Worm (Caenorhabditis elegans): ENCODE measurements around the gene snet-1.

The snet-1 gene

ce11 chrX:3686420-3686819, 17.7 kb upstream of the snet-1 start:
- TF ChIP-seq W03F9.2 (tag; optimal IDR thresholded peaks at IDR 0.05) = no peak
- no peak for TF ChIP-seq him-1 (tag; optimal IDR thresholded peaks at IDR 0.05)
- TF ChIP-seq dao-5 (tag; optimal IDR thresholded peaks at IDR 0.05) = no peak

ce11 chrX:3683060-3683459, 14.3 kb upstream of the snet-1 start:
- no peak for TF ChIP-seq dao-5 (tag; optimal IDR thresholded peaks at IDR 0.05)
- TF ChIP-seq W03F9.2 (tag; optimal IDR thresholded peaks at IDR 0.05) = no peak
- no peak for TF ChIP-seq him-1 (tag; optimal IDR thresholded peaks at IDR 0.05)

- TF ChIP-seq W03F9.2 (tag; optimal IDR thresholded peaks at IDR 0.05) = no peak
- TF ChIP-seq him-1 (tag; optimal IDR thresholded peaks at IDR 0.05) = no peak
- no peak for TF ChIP-seq dao-5 (tag; optimal IDR thresholded peaks at IDR 0.05)
These were observed 11.9 kb upstream of the snet-1 start, which contains the start of gene tsp-17 for ce11 chrX:3680544-3681214. Gene tsp-17 (plus strand): TSS chrX:3681164.

- no peak for TF ChIP-seq W03F9.2 (tag; optimal IDR thresholded peaks at IDR 0.05)
- no peak for TF ChIP-seq dao-5 (tag; optimal IDR thresholded peaks at IDR 0.05)
- no peak for TF ChIP-seq him-1 (tag; optimal IDR thresholded peaks at IDR 0.05)
These were observed 9.9 kb upstream of the snet-1 start, which contains the start of gene tag-52 for ce11 chrX:3678507-3679175. Gene tag-52 (minus strand): TSS chrX:3678557.

- TF ChIP-seq him-1 (tag; optimal IDR thresholded peaks at IDR 0.05) = no peak
- no peak for TF ChIP-seq W03F9.2 (tag; optimal IDR thresholded peaks at IDR 0.05)
- no peak for TF ChIP-seq dao-5 (tag; optimal IDR thresholded peaks at IDR 0.05)
These were observed 4.9 kb upstream of the snet-1 start, which contains the start of gene ceh-63 for ce11 chrX:3673584-3674108. Gene ceh-63 (minus strand): TSS chrX:3674058.

- TF ChIP-seq him-1 (tag; optimal IDR thresholded peaks at IDR 0.05) = no peak
- no peak for TF ChIP-seq W03F9.2 (tag; optimal IDR thresholded peaks at IDR 0.05)
- TF ChIP-seq dao-5 (tag; optimal IDR thresholded peaks at IDR 0.05) = no peak
These were observed 3.3 kb upstream of the snet-1 start, which contains the start of gene C02F12.5 for ce11 chrX:3671998-3672397. Gene C02F12.5 (minus strand): TSS chrX:3672098.

ce11 chrX:3659192-3659591, 9.6 kb downstream of the snet-1 start, which contains the start of gene R11G1.1:
Gene R11G1.1 (plus strand): TSS chrX:3659492.
- TF ChIP-seq W03F9.2 (tag; optimal IDR thresholded peaks at IDR 0.05) (no peak), dao-5 (tag; optimal IDR thresholded peaks at IDR 0.05) (no peak)

- TF ChIP-seq him-1 (tag; optimal IDR thresholded peaks at IDR 0.05) = no peak
- no peak for TF ChIP-seq W03F9.2 (tag; optimal IDR thresholded peaks at IDR 0.05)
- TF ChIP-seq dao-5 (tag; optimal IDR thresholded peaks at IDR 0.05) = no peak
These were observed 12.8 kb downstream of the snet-1 start, which contains the start of gene R11G1.7 for ce11 chrX:3655972-3656371. Gene R11G1.7 (plus strand): TSS chrX:3656272.

- TF ChIP-seq W03F9.2 (tag; optimal IDR thresholded peaks at IDR 0.05) (no peak), him-1 (tag; optimal IDR thresholded peaks at IDR 0.05) (no peak), dao-5 (tag; optimal IDR thresholded peaks at IDR 0.05) (no peak)
These were observed 14.1 kb downstream of the snet-1 start, which contains the start of gene R11G1.11 for ce11 chrX:3654623-3655022. Gene R11G1.11 (plus strand): TSS chrX:3654923.

ce11 chrX:3650100-3650809, 18.5 kb downstream of the snet-1 start, which contains the start of the genes sax-1 and R11G1.2:
Gene sax-1 (minus strand): TSS chrX:3650150.
Gene R11G1.2 (plus strand): TSS chrX:3650614.
- peak; percentile 39 for TF ChIP-seq W03F9.2 (tag; optimal IDR thresholded peaks at IDR 0.05)
- TF ChIP-seq dao-5 (tag; optimal IDR thresholded peaks at IDR 0.05) = no peak

ce11 chrX:3645924-3646323, 22.8 kb downstream of the snet-1 start:
- TF ChIP-seq dao-5 (tag; optimal IDR thresholded peaks at IDR 0.05) (no peak), W03F9.2 (tag; optimal IDR thresholded peaks at IDR 0.05) (no peak), him-1 (tag; optimal IDR thresholded peaks at IDR 0.05) (no peak)

ce11 chrX:3644796-3645195, 23.9 kb downstream of the snet-1 start, which contains the start of gene tmem-24:
Gene tmem-24 (minus strand): TSS chrX:3644896.
- no peak for TF ChIP-seq dao-5 (tag; optimal IDR thresholded peaks at IDR 0.05)
- no peak for TF ChIP-seq W03F9.2 (tag; optimal IDR thresholded peaks at IDR 0.05)
- no peak for TF ChIP-seq him-1 (tag; optimal IDR thresholded peaks at IDR 0.05)

- no peak for TF ChIP-seq him-1 (tag; optimal IDR thresholded peaks at IDR 0.05)
- TF ChIP-seq W03F9.2 (tag; optimal IDR thresholded peaks at IDR 0.05) = no peak
- no peak for TF ChIP-seq dao-5 (tag; optimal IDR thresholded peaks at IDR 0.05)
These were observed 34.0 kb downstream of the snet-1 start for ce11 chrX:3634782-3635181.

Data from whole organism, L4/young adult.